Fruit fly (Drosophila melanogaster) whole organism, wandering third instar larva: Measurements from ENCODE around the gene BBS5.
A peak's percentile ranks its signal among the peaks of the same experiment; 100 is the strongest.

Experiments
- Abd-B ChIP-seq: fragments of >200 bp; optimal IDR thresholded peaks from 2 replicates; lab custom pipeline; 2017; ENCODE audit warnings: missing biosample characterization, missing genetic modification characterization
- CG32264 ChIP-seq: fragments of 200-800 bp; sonication (Bioruptor generic); optimal IDR thresholded peaks from 2 replicates; lab custom pipeline; 2016; ENCODE audit warnings: missing biosample characterization, missing genetic modification characterization
- CG9705 ChIP-seq: fragments of 200-800 bp; sonication (Bioruptor generic); optimal IDR thresholded peaks from 2 replicates; lab custom pipeline; 2018; ENCODE audit warnings: missing biosample characterization, mild to moderate bottlenecking, missing genetic modification characterization
- CrebA ChIP-seq: fragments of 200-800 bp; sonication (Bioruptor generic); optimal IDR thresholded peaks from 2 replicates; lab custom pipeline; 2016; ENCODE audit warnings: missing biosample characterization, mild to moderate bottlenecking, missing genetic modification characterization, borderline replicate concordance
- Dfd ChIP-seq: fragments of >200 bp; optimal IDR thresholded peaks from 2 replicates; lab custom pipeline; 2017; ENCODE audit warnings: missing biosample characterization, missing genetic modification characterization
- Dif ChIP-seq: fragments of 200-275, 200-300 bp; sonication (Bioruptor generic); optimal IDR thresholded peaks from 2 replicates; lab custom pipeline; 2018; ENCODE audit warnings: missing biosample characterization, missing genetic modification characterization; ENCODE audit not compliant: partially characterized antibody
- GATAd ChIP-seq: sonication (Bioruptor generic); optimal IDR thresholded peaks from 2 replicates; lab custom pipeline; 2016; ENCODE audit warnings: missing biosample characterization, missing genetic modification characterization
- HLH106 ChIP-seq: fragments of 200-800 bp; optimal IDR thresholded peaks from 3 replicates; lab custom pipeline; 2019; ENCODE audit warnings: missing biosample characterization, mild to moderate bottlenecking, missing genetic modification characterization, moderate library complexity
- Hnf4 ChIP-seq: fragments of 200-800 bp; sonication (Bioruptor generic); optimal IDR thresholded peaks from 2 replicates; lab custom pipeline; 2016; ENCODE audit warnings: missing biosample characterization, mild to moderate bottlenecking, missing genetic modification characterization
- Hr78 ChIP-seq: fragments of >200 bp; optimal IDR thresholded peaks from 2 replicates; lab custom pipeline; 2017; ENCODE audit warnings: missing biosample characterization, missing genetic modification characterization
- Hr83 ChIP-seq: fragments of 200-300 bp; sonication (Bioruptor generic); optimal IDR thresholded peaks from 2 replicates; lab custom pipeline; 2016; ENCODE audit warnings: missing biosample characterization, mild to moderate bottlenecking, missing genetic modification characterization, moderate library complexity; ENCODE audit not compliant: poor library complexity, severe bottlenecking
- Jra ChIP-seq: sonication (Bioruptor generic); optimal IDR thresholded peaks from 2 replicates; lab custom pipeline; 2016; ENCODE audit warnings: missing biosample characterization, missing genetic modification characterization
- Mio ChIP-seq: sonication (Bioruptor generic); optimal IDR thresholded peaks from 2 replicates; lab custom pipeline; 2016; ENCODE audit warnings: missing biosample characterization, missing genetic modification characterization
- Myc ChIP-seq: fragments of >200 bp; optimal IDR thresholded peaks from 2 replicates; lab custom pipeline; 2017
- N ChIP-seq: fragments of >200 bp; optimal IDR thresholded peaks from 2 replicates; lab custom pipeline; 2018; ENCODE audit warnings: missing biosample characterization, missing external identifiers, missing genetic modification characterization
- OdsH ChIP-seq: fragments of 200-800 bp; sonication (Bioruptor generic); optimal IDR thresholded peaks from 2 replicates; lab custom pipeline; 2016; ENCODE audit warnings: missing biosample characterization, mild to moderate bottlenecking, missing genetic modification characterization
- Rel ChIP-seq, 2 experiments: fragments of 200-800 bp; sonication (Bioruptor generic) in 1 of 2; optimal IDR thresholded peaks; 2 replicates in 1 of 2; 3 replicates in 1 of 2; lab custom pipeline; 2016 to 2019; ENCODE audit warnings: mild to moderate bottlenecking in 2 of 2, missing biosample characterization in 2 of 2, missing genetic modification characterization in 2 of 2, moderate library complexity in 1 of 2
- Sp1 ChIP-seq: fragments of 200-800 bp; sonication (Bioruptor generic); optimal IDR thresholded peaks from 3 replicates; lab custom pipeline; 2019; ENCODE audit warnings: missing biosample characterization, mild to moderate bottlenecking, missing genetic modification characterization, moderate library complexity
- Vsx2 ChIP-seq: fragments of 200-300, 225-300 bp; sonication (Bioruptor generic); optimal IDR thresholded peaks from 2 replicates; lab custom pipeline; 2018; ENCODE audit warnings: missing biosample characterization, missing genetic modification characterization; ENCODE audit not compliant: partially characterized antibody
- br ChIP-seq: fragments of 200-800 bp; sonication (Bioruptor generic); optimal IDR thresholded peaks from 2 replicates; lab custom pipeline; 2016; ENCODE audit warnings: missing biosample characterization, missing genetic modification characterization
- brk ChIP-seq: fragments of 200-800 bp; sonication (Bioruptor generic); optimal IDR thresholded peaks from 2 replicates; lab custom pipeline; 2016; ENCODE audit warnings: missing biosample characterization, mild to moderate bottlenecking, missing genetic modification characterization
- dl ChIP-seq, 2 experiments: fragments of 175-275, 200-275 bp in 1 of 2; fragments of 200-275 bp in 1 of 2; sonication (Bioruptor generic); optimal IDR thresholded peaks; lab custom pipeline; 2018; ENCODE audit warnings: mild to moderate bottlenecking in 2 of 2, missing biosample characterization in 2 of 2, missing genetic modification characterization in 2 of 2, moderate library complexity in 2 of 2; ENCODE audit not compliant: partially characterized antibody in 2 of 2, insufficient read depth in 1 of 2
- dmrt93B ChIP-seq: fragments of 200-800 bp; sonication (Bioruptor generic); optimal IDR thresholded peaks from 2 replicates; lab custom pipeline; 2018; ENCODE audit warnings: missing biosample characterization, mild to moderate bottlenecking, missing genetic modification characterization
- dsf ChIP-seq: sonication (Bioruptor generic); optimal IDR thresholded peaks from 2 replicates; lab custom pipeline; 2016; ENCODE audit warnings: missing biosample characterization, missing genetic modification characterization, borderline replicate concordance
- ey ChIP-seq: fragments of 200-800 bp; sonication (Bioruptor generic); optimal IDR thresholded peaks from 2 replicates; lab custom pipeline; 2016; ENCODE audit warnings: missing biosample characterization, missing genetic modification characterization
- foxo ChIP-seq, 2 experiments: fragments of 200-800 bp; sonication (Bioruptor generic); optimal IDR thresholded peaks; 2 replicates in 1 of 2; 3 replicates in 1 of 2; lab custom pipeline; 2016 to 2017; ENCODE audit warnings: missing biosample characterization in 2 of 2, missing genetic modification characterization in 2 of 2
- fru ChIP-seq: fragments of 200-800 bp; sonication (Bioruptor generic); optimal IDR thresholded peaks from 3 replicates; lab custom pipeline; 2016; ENCODE audit warnings: missing biosample characterization, mild to moderate bottlenecking, missing genetic modification characterization
- h ChIP-seq: fragments of 200-800 bp; sonication (Bioruptor generic); optimal IDR thresholded peaks from 3 replicates; lab custom pipeline; 2016; ENCODE audit warnings: missing biosample characterization, mild to moderate bottlenecking, missing genetic modification characterization
- jim ChIP-seq: fragments of 175-275, 200-325 bp; sonication (Bioruptor generic); optimal IDR thresholded peaks from 2 replicates; lab custom pipeline; 2016; ENCODE audit warnings: missing biosample characterization, mild to moderate bottlenecking, missing genetic modification characterization
- lola ChIP-seq: fragments of >200 bp; optimal IDR thresholded peaks from 2 replicates; lab custom pipeline; 2017; ENCODE audit warnings: missing biosample characterization, missing genetic modification characterization
- pan ChIP-seq: fragments of >200 bp; optimal IDR thresholded peaks from 2 replicates; lab custom pipeline; 2017
- psq ChIP-seq: fragments of 200-800 bp; sonication (Bioruptor generic); optimal IDR thresholded peaks from 3 replicates; lab custom pipeline; 2017; ENCODE audit warnings: missing biosample characterization, mild to moderate bottlenecking, missing genetic modification characterization, moderate library complexity
- rgr ChIP-seq: fragments of 200-800 bp; sonication (Bioruptor generic); optimal IDR thresholded peaks from 3 replicates; lab custom pipeline; 2016; ENCODE audit warnings: missing biosample characterization, mild to moderate bottlenecking, missing genetic modification characterization
- sage ChIP-seq: fragments of 200-800 bp; sonication (Bioruptor generic); optimal IDR thresholded peaks from 2 replicates; lab custom pipeline; 2016; ENCODE audit warnings: missing biosample characterization, mild to moderate bottlenecking, missing genetic modification characterization
- sv ChIP-seq: fragments of 200-800 bp; sonication (Bioruptor generic); optimal IDR thresholded peaks from 3 replicates; lab custom pipeline; 2016; ENCODE audit warnings: missing biosample characterization, missing genetic modification characterization
- tai ChIP-seq: sonication (Bioruptor generic); optimal IDR thresholded peaks from 2 replicates; lab custom pipeline; 2016; ENCODE audit warnings: missing biosample characterization, missing genetic modification characterization
- usp ChIP-seq: fragments of >200 bp; optimal IDR thresholded peaks from 2 replicates; lab custom pipeline; 2017; ENCODE audit warnings: missing biosample characterization, missing genetic modification characterization
- woc ChIP-seq: sonication (Bioruptor generic); optimal IDR thresholded peaks from 2 replicates; lab custom pipeline; 2016; ENCODE audit warnings: missing biosample characterization, mild to moderate bottlenecking, missing genetic modification characterization

BBS5 gene

DNA sequence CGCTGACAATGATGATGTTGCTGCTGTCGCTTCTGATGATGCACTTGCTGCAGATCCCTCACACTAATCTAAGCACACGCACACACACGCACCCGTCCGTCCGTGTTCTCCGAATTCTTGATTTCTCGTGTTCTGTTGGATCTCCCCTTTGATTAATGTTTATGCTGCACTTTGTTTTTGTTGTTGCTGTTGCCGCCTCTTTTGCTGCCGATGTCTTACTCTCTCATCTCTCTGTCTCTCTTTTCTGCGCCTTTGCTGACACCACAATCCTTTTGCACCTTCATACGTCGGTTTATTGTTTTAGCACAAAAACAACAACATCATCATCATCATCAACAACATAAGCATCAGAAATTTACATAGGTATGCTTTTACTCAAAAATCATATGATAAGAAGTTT, 18.1 kb upstream of the BBS5 start:
- TF ChIP-seq GATAd (GFP tag; lab: Kevin White, UChicago) (no peak), psq (GFP tag; lab: Kevin White, UChicago) (peak; percentile 19)

DNA sequence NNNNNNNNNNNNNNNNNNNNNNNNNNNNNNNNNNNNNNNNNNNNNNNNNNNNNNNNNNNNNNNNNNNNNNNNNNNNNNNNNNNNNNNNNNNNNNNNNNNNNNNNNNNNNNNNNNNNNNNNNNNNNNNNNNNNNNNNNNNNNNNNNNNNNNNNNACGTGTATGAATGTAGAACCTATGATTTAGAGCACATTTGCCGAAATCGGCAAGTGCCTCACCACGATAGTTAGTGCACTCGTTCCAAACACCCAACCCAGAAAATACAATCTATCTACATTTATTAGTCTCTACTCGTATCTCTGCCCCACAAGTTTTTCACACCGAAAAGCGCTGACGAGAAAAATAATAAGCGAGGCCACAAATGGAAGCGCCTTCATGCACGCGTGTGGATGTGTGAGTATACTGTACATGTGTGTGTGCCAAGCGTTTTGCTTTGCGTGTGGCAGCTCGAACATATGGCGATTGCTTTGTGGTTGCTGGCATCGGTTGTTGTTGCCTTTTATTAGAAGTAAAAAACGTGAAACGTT, 11.9 kb upstream of the BBS5 start:
- TF ChIP-seq foxo (GFP tag; optimal IDR thresholded peaks at IDR 0.05; lab: Kevin White, UChicago), result no peak
- TF ChIP-seq, all 38 proteins: peak for 0

DNA sequence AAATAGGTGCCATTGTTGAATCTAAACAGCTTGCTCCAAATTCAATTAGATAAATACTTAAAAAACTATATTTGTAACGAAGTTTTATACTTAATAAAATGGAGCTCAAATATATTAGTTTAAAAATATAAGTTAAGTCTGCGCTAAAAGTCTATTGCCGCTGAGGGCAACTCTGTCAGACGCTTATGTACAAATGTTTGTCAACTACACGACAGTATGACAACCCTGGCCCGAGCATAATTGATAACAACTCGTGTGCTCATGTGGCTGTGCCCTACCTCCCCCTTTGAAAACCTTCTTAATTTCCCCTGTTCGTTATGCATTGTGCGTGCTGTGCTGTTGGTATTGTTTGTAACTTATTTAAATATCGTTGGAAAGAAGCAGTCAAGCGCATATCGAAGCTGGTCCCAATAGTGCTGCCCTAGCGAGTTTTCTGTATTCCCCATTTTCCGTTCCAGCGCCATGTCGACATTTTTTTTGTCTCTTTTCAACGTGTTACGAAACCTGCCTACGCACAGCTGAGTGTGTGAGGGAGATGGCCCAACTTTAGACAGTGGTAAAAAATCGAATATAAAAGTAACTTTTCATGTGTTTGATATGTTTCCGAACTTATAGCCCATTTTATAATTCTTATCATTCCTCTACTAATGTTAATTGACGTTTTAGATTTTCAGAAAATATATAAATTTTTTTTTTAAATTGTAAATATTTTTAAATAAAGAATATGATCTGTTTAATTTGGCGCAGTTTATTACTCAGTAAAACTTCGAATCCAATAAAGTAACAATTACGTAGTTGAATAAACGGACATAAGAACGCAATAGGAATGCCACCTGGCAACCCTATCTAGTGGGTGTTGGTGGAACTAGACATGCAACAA, 11.1 kb upstream of the BBS5 start:
- TF ChIP-seq dl (GFP tag; optimal IDR thresholded peaks at IDR 0.05; lab: Kevin White, UChicago; ENCODE audit: insufficient read depth in 1 of 2, partially characterized antibody in 2 of 2) (no peak), Rel (GFP tag; optimal IDR thresholded peaks at IDR 0.05; lab: Kevin White, UChicago) (no peak), Rel (tag; optimal IDR thresholded peaks at IDR 0.05; lab: Kevin White, UChicago) (peak; percentile 2), Sp1 (GFP tag; lab: Kevin White, UChicago) (no peak), Vsx2 (GFP tag; lab: Kevin White, UChicago) (no peak), fru (no peak), sv (GFP tag; lab: Kevin White, UChicago) (peak; percentile 22), Hr83 (GFP tag; lab: Kevin White, UChicago) (no peak), lola (GFP tag; lab: Kevin White, UChicago) (no peak), CG9705 (GFP tag; lab: Kevin White, UChicago) (no peak), ey (no peak), pan (no peak), tai (GFP tag; lab: Kevin White, UChicago) (no peak), psq (GFP tag; lab: Kevin White, UChicago) (no peak)

DNA sequence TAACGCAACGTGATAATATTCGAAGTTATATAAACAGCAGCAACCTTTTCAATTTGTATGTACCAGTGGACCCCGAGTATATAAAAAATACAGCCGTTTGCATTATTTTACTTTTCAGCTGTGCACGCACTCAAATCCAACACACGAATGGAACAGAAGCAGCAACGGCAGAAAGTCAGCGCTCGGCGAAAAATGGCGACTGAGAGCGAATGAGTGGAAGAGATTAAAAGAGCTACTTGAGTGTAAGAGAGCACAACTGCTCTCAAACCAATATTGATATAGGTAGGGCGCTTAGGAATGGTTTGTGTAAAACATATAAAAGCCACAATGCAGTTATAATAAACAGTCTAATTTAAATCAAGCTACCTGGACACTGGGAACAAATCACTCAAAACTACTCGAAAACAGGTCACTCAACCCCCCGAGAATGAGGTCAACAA, 9.8 kb upstream of the BBS5 start:
- TF ChIP-seq Jra (no peak), sage (GFP tag; lab: Kevin White, UChicago) (peak; percentile 66), fru (peak; percentile 10), Abd-B (GFP tag; lab: Kevin White, UChicago) (no peak), rgr (GFP tag; lab: Kevin White, UChicago) (peak; percentile 42), CG9705 (GFP tag; lab: Kevin White, UChicago) (no peak), ey (peak; percentile 7), CG32264 (peak; percentile 19), CrebA (GFP tag; lab: Kevin White, UChicago) (peak; percentile 36), usp (no peak), sv (GFP tag; lab: Kevin White, UChicago) (peak; percentile 42), Hr78 (no peak), psq (GFP tag; lab: Kevin White, UChicago) (peak; percentile 69), OdsH (peak; percentile 42), Dfd (GFP tag; lab: Kevin White, UChicago) (no peak), dmrt93B (GFP tag; lab: Kevin White, UChicago) (no peak), tai (GFP tag; lab: Kevin White, UChicago) (peak; percentile 59), dl (GFP tag; optimal IDR thresholded peaks at IDR 0.05; lab: Kevin White, UChicago; ENCODE audit: insufficient read depth in 1 of 2, partially characterized antibody in 2 of 2) (peak; percentile 76 to 80), Myc (lab: Kevin White, UChicago) (no peak), Rel (GFP tag; optimal IDR thresholded peaks at IDR 0.05; lab: Kevin White, UChicago) (no peak), Rel (tag; optimal IDR thresholded peaks at IDR 0.05; lab: Kevin White, UChicago) (peak; percentile 43), pan (no peak), GATAd (GFP tag; lab: Kevin White, UChicago) (no peak), foxo (GFP tag; optimal IDR thresholded peaks at IDR 0.05; lab: Kevin White, UChicago) (peak; percentile 12 to 63), br (GFP tag; lab: Kevin White, UChicago) (peak; percentile 4), Dif (peak; percentile 89), Sp1 (GFP tag; lab: Kevin White, UChicago) (peak; percentile 66), Mio (GFP tag; lab: Kevin White, UChicago) (no peak), dsf (GFP tag; lab: Kevin White, UChicago) (peak; percentile 49), brk (GFP tag; lab: Kevin White, UChicago) (no peak), HLH106 (no peak), jim (GFP tag; lab: Kevin White, UChicago) (no peak), h (GFP tag; lab: Kevin White, UChicago) (peak; percentile 74), Vsx2 (GFP tag; lab: Kevin White, UChicago) (peak; percentile 22), N (no peak), lola (GFP tag; lab: Kevin White, UChicago) (no peak), Hnf4 (GFP tag; lab: Kevin White, UChicago) (peak; percentile 18), woc (GFP tag; lab: Kevin White, UChicago) (no peak), Hr83 (GFP tag; lab: Kevin White, UChicago) (peak; percentile 80)
